Fruit fly (Drosophila melanogaster) whole organism, embryonic: ENCODE results near the gene CG17300.
A peak's percentile ranks its signal among the peaks of the same experiment; 100 is the strongest.

Source experiments
- Antp ChIP-seq: fragments of 200-800 bp; sonication (Bioruptor generic); optimal IDR thresholded peaks from 3 replicates; lab custom pipeline; 2016; ENCODE audit warnings: missing biosample characterization, missing genetic modification characterization
- C15 ChIP-seq: fragments of 200-800 bp; sonication (Bioruptor generic); IDR thresholded peaks from 3 replicates; pipeline ENCODE4 v1.3.6; 2022; ENCODE audit warnings: missing biosample characterization, missing genetic modification characterization
- CG10147 ChIP-seq: fragments of 200-800 bp; sonication (Bioruptor generic); optimal IDR thresholded peaks from 2 replicates; lab custom pipeline; 2019; ENCODE audit warnings: missing biosample characterization, mild to moderate bottlenecking, missing genetic modification characterization, moderate library complexity
- CG10462 ChIP-seq: fragments of 200-800 bp; sonication (Bioruptor generic); optimal IDR thresholded peaks from 2 replicates; lab custom pipeline; 2016; ENCODE audit warnings: missing biosample characterization, missing genetic modification characterization
- CG11456 ChIP-seq: fragments of 200-800 bp; sonication (Bioruptor generic); IDR thresholded peaks from 3 replicates; pipeline ENCODE4 v1.3.6; 2022; ENCODE audit warnings: missing biosample characterization, missing genetic modification characterization
- CG16779 ChIP-seq: fragments of 200-800 bp; sonication (Bioruptor generic); IDR thresholded peaks from 2 replicates; pipeline ENCODE4 v1.3.6; 2022; ENCODE audit warnings: missing biosample characterization, missing genetic modification characterization
- CG16863 ChIP-seq: fragments of 200-800 bp; sonication (Bioruptor generic); optimal IDR thresholded peaks from 3 replicates; lab custom pipeline; 2016; ENCODE audit warnings: missing biosample characterization, missing genetic modification characterization
- CG17385 ChIP-seq: fragments of 200-800 bp; sonication (Bioruptor generic); optimal IDR thresholded peaks from 3 replicates; lab custom pipeline; 2018; ENCODE audit warnings: missing biosample characterization, mild to moderate bottlenecking, missing genetic modification characterization
- CG17829 ChIP-seq: fragments of 200-800 bp; optimal IDR thresholded peaks from 2 replicates; lab custom pipeline; 2019; ENCODE audit warnings: missing biosample characterization, mild to moderate bottlenecking, missing genetic modification characterization, moderate library complexity
- CG17912 ChIP-seq: fragments of 200-800 bp; sonication (Bioruptor generic); optimal IDR thresholded peaks from 2 replicates; lab custom pipeline; 2018; ENCODE audit warnings: missing biosample characterization, mild to moderate bottlenecking, missing genetic modification characterization
- CG18476 ChIP-seq: fragments of 200-800 bp; sonication (Bioruptor generic); optimal IDR thresholded peaks from 2 replicates; lab custom pipeline; 2016; ENCODE audit warnings: missing biosample characterization, mild to moderate bottlenecking, missing genetic modification characterization
- CG2129 ChIP-seq: fragments of 200-800 bp; sonication (Bioruptor generic); IDR thresholded peaks from 2 replicates; pipeline ENCODE4 v1.3.6; 2022; ENCODE audit warnings: missing biosample characterization, missing genetic modification characterization; ENCODE audit not compliant: partially characterized antibody
- CG2678 ChIP-seq: fragments of 200-800 bp; sonication (Bioruptor generic); optimal IDR thresholded peaks from 3 replicates; lab custom pipeline; 2019; ENCODE audit warnings: missing biosample characterization, mild to moderate bottlenecking, missing genetic modification characterization, moderate library complexity
- CG3163 ChIP-seq: fragments of 200-800 bp; sonication (Bioruptor generic); optimal IDR thresholded peaks from 3 replicates; lab custom pipeline; 2016; ENCODE audit warnings: missing biosample characterization, missing genetic modification characterization
- CG32772 ChIP-seq: fragments of 200-800 bp; sonication (Bioruptor generic); IDR thresholded peaks from 2 replicates; pipeline ENCODE4 v1.3.6; 2022; ENCODE audit warnings: missing biosample characterization, missing genetic modification characterization
- CG6813 ChIP-seq: fragments of 200-800 bp; sonication (Bioruptor generic); optimal IDR thresholded peaks from 2 replicates; lab custom pipeline; 2017; ENCODE audit warnings: missing biosample characterization, missing genetic modification characterization, mild to moderate bottlenecking, moderate library complexity, missing genetic modification reagents
- CG7745 ChIP-seq: fragments of 200-800 bp; sonication (Bioruptor generic); optimal IDR thresholded peaks from 2 replicates; lab custom pipeline; 2018; ENCODE audit warnings: missing biosample characterization, mild to moderate bottlenecking, missing genetic modification characterization, moderate library complexity
- CG7987 ChIP-seq: fragments of 200-800 bp; sonication (Bioruptor generic); optimal IDR thresholded peaks from 2 replicates; lab custom pipeline; 2018; ENCODE audit warnings: missing biosample characterization, mild to moderate bottlenecking, missing genetic modification characterization, moderate library complexity
- CG8765 ChIP-seq: fragments of 200-800 bp; sonication (Bioruptor generic); IDR thresholded peaks from 2 replicates; pipeline ENCODE4 v1.3.6; 2022; ENCODE audit warnings: missing biosample characterization, missing genetic modification characterization
- CG8924 ChIP-seq: fragments of 200-800 bp; optimal IDR thresholded peaks from 3 replicates; lab custom pipeline; 2019; ENCODE audit warnings: missing biosample characterization, mild to moderate bottlenecking, missing genetic modification characterization, moderate library complexity
- Dip3 ChIP-seq: fragments of 200-800 bp; sonication (Bioruptor generic); optimal IDR thresholded peaks from 3 replicates; lab custom pipeline; 2016; ENCODE audit warnings: missing biosample characterization, missing genetic modification characterization
- Dll ChIP-seq: fragments of 200-800 bp; sonication (Bioruptor generic); IDR thresholded peaks from 4 replicates; pipeline ENCODE4 v1.3.6; 2022; ENCODE audit warnings: missing biosample characterization, missing genetic modification characterization; ENCODE audit not compliant: partially characterized antibody
- MBD-R2 ChIP-seq: fragments of 200-800 bp; sonication (Bioruptor generic); IDR thresholded peaks from 2 replicates; pipeline ENCODE4 v1.3.6; 2022; ENCODE audit warnings: missing biosample characterization, missing genetic modification characterization
- Mad ChIP-seq: fragments of 200-800 bp; sonication (Bioruptor generic); optimal IDR thresholded peaks from 2 replicates; lab custom pipeline; 2016; ENCODE audit warnings: missing biosample characterization, missing genetic modification characterization
- NC2β ChIP-seq: fragments of 200-800 bp; sonication (Bioruptor generic); optimal IDR thresholded peaks from 2 replicates; lab custom pipeline; 2016; ENCODE audit warnings: missing biosample characterization, missing genetic modification characterization
- Nf-YC ChIP-seq: fragments of 200-800 bp; optimal IDR thresholded peaks from 3 replicates; lab custom pipeline; 2019; ENCODE audit warnings: missing biosample characterization, mild to moderate bottlenecking, missing genetic modification characterization, moderate library complexity
- Side ChIP-seq: fragments of 200-800 bp; sonication (Bioruptor generic); optimal IDR thresholded peaks from 2 replicates; lab custom pipeline; 2016; ENCODE audit warnings: missing biosample characterization, missing genetic modification characterization
- Sox100B ChIP-seq: fragments of 200-800 bp; sonication (Bioruptor generic); optimal IDR thresholded peaks from 3 replicates; lab custom pipeline; 2018; ENCODE audit warnings: missing biosample characterization, mild to moderate bottlenecking, missing genetic modification characterization
- Xbp1 ChIP-seq: fragments of 200-800 bp; sonication (Bioruptor generic); optimal IDR thresholded peaks from 3 replicates; lab custom pipeline; 2016; ENCODE audit warnings: missing biosample characterization, mild to moderate bottlenecking, missing genetic modification characterization
- YL-1 ChIP-seq: fragments of 200-800 bp; sonication (Bioruptor generic); optimal IDR thresholded peaks from 3 replicates; lab custom pipeline; 2017; ENCODE audit warnings: missing biosample characterization, mild to moderate bottlenecking, missing genetic modification characterization
- ac ChIP-seq: fragments of 200-800 bp; sonication (Bioruptor generic); optimal IDR thresholded peaks from 3 replicates; lab custom pipeline; 2017; ENCODE audit warnings: missing biosample characterization, mild to moderate bottlenecking, missing genetic modification characterization
- bbx ChIP-seq: fragments of 200-800 bp; sonication (Bioruptor generic); IDR thresholded peaks from 2 replicates; pipeline ENCODE4 v1.3.6; 2022; ENCODE audit warnings: missing biosample characterization, missing genetic modification characterization; ENCODE audit not compliant: partially characterized antibody
- bowl ChIP-seq: fragments of 200-800 bp; sonication (Bioruptor generic); IDR thresholded peaks from 2 replicates; pipeline ENCODE4 v1.3.6; 2022; ENCODE audit warnings: missing biosample characterization, missing genetic modification characterization
- bsh ChIP-seq, 2 experiments: fragments of 200-800 bp; sonication (Bioruptor generic); optimal IDR thresholded peaks; 2 replicates each; lab custom pipeline; 2017 to 2018; ENCODE audit warnings: mild to moderate bottlenecking in 2 of 2, missing biosample characterization in 2 of 2, missing genetic modification characterization in 2 of 2, moderate library complexity in 1 of 2
- cas ChIP-seq: fragments of 200-800 bp; sonication (Bioruptor generic); IDR thresholded peaks from 2 replicates; pipeline ENCODE4 v1.3.6; 2022; ENCODE audit warnings: missing biosample characterization, missing genetic modification characterization
- corto ChIP-seq: fragments of 200-800 bp; sonication (Bioruptor generic); optimal IDR thresholded peaks from 2 replicates; lab custom pipeline; 2016; ENCODE audit warnings: missing biosample characterization, mild to moderate bottlenecking, missing genetic modification characterization, moderate library complexity
- dysf ChIP-seq: fragments of 200-800 bp; sonication (Bioruptor generic); IDR thresholded peaks from 3 replicates; pipeline ENCODE4 v1.3.6; 2022; ENCODE audit warnings: missing biosample characterization, missing genetic modification characterization
- ems ChIP-seq: fragments of 200-800 bp; sonication (Bioruptor generic); optimal IDR thresholded peaks from 3 replicates; lab custom pipeline; 2016; ENCODE audit warnings: missing biosample characterization, missing genetic modification characterization
- ewg ChIP-seq: fragments of 200-800 bp; sonication (Bioruptor generic); optimal IDR thresholded peaks from 3 replicates; lab custom pipeline; 2017; ENCODE audit warnings: mild to moderate bottlenecking, missing biosample characterization, missing genetic modification reagents, missing genetic modification characterization
- fru ChIP-seq: fragments of >200 bp; optimal IDR thresholded peaks from 2 replicates; lab custom pipeline; 2017
- gce ChIP-seq: fragments of 200-800 bp; sonication (Bioruptor generic); IDR thresholded peaks from 3 replicates; pipeline ENCODE4 v1.3.6; 2022; ENCODE audit warnings: missing biosample characterization, missing genetic modification characterization
- grn ChIP-seq: fragments of 200-800 bp; sonication (Bioruptor generic); optimal IDR thresholded peaks from 3 replicates; lab custom pipeline; 2017; ENCODE audit warnings: missing biosample characterization, missing genetic modification characterization
- gsb ChIP-seq: fragments of 200-800 bp; sonication (Bioruptor generic); IDR thresholded peaks from 2 replicates; pipeline ENCODE4 v1.3.6; 2022; ENCODE audit warnings: missing biosample characterization, missing genetic modification characterization
- ken ChIP-seq: fragments of 200-800 bp; sonication (Bioruptor generic); IDR thresholded peaks from 3 replicates; pipeline ENCODE4 v1.3.6; 2022; ENCODE audit warnings: missing biosample characterization, missing genetic modification characterization
- lab ChIP-seq: fragments of 200-800 bp; sonication (Bioruptor generic); optimal IDR thresholded peaks from 3 replicates; lab custom pipeline; 2017; ENCODE audit warnings: missing biosample characterization, missing genetic modification characterization, mild to moderate bottlenecking, moderate library complexity, missing genetic modification reagents
- nom ChIP-seq: fragments of 200-800 bp; sonication (Bioruptor generic); optimal IDR thresholded peaks from 2 replicates; lab custom pipeline; 2017; ENCODE audit warnings: missing biosample characterization, missing genetic modification characterization, mild to moderate bottlenecking, moderate library complexity, missing genetic modification reagents
- onecut ChIP-seq: fragments of 200-800 bp; sonication (Bioruptor generic); IDR thresholded peaks from 2 replicates; pipeline ENCODE4 v1.3.6; 2022; ENCODE audit warnings: missing biosample characterization, missing genetic modification characterization
- org-1 ChIP-seq: fragments of 200-800 bp; sonication (Bioruptor generic); optimal IDR thresholded peaks from 2 replicates; lab custom pipeline; 2017; ENCODE audit warnings: missing biosample characterization, missing genetic modification characterization
- sisA ChIP-seq: fragments of 200-800 bp; sonication (Bioruptor generic); IDR thresholded peaks from 2 replicates; pipeline ENCODE4 v1.3.6; 2022; ENCODE audit warnings: missing biosample characterization, missing genetic modification characterization
- z ChIP-seq: fragments of 200-800 bp; sonication (Bioruptor generic); IDR thresholded peaks from 3 replicates; pipeline ENCODE4 v1.3.6; 2022; ENCODE audit warnings: missing biosample characterization, missing genetic modification characterization
- zen2 ChIP-seq: fragments of 200-800 bp; sonication (Bioruptor generic); IDR thresholded peaks from 3 replicates; pipeline ENCODE4 v1.3.6; 2022; ENCODE audit warnings: missing biosample characterization, missing genetic modification characterization; ENCODE audit not compliant: partially characterized antibody

The CG17300 gene

DNA sequence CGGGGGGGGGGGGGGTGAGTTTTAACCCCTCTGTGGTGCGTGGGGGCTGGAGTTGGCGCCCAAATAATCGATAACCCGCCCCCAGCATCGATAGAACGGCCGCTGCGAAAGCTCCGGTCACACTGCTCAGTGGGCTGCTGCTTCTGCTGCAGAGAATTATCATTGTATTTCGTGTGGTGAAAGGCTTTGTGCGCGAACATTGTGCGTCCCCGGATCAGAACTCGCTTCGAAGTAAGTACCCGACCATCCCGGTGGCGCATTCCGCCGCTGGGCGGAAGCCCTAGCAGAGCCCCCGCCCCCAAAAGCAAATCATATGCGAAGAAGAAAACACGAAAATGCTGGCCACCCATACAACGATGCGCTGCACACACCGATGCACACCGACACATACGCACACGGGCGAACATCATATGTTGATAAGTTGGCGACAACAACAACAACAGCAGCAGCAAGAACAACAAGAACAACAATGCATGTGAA lies 42.7 kb downstream of the CG17300 start, which contains the start of gene Syx13 (continued):
- peak; percentile 39 for TF ChIP-seq lab (GFP tag; lab: Kevin White, UChicago)
- no peak for TF ChIP-seq CG18476 (GFP tag; lab: Kevin White, UChicago)
- no peak for TF ChIP-seq CG10462
- no peak for TF ChIP-seq ac (GFP tag; lab: Kevin White, UChicago)
- TF ChIP-seq sisA (GFP tag; lab: Robert Waterston, UW): no peak
- TF ChIP-seq CG2678: peak; percentile 45
- no peak for TF ChIP-seq cas (GFP tag; lab: Robert Waterston, UW)
- TF ChIP-seq corto: no peak
- no peak for TF ChIP-seq grn (GFP tag; lab: Kevin White, UChicago)
- TF ChIP-seq ewg: peak; percentile 12
- TF ChIP-seq MBD-R2: peak; percentile 81
- TF ChIP-seq bsh (GFP tag; optimal IDR thresholded peaks at IDR 0.05; lab: Kevin White, UChicago): no peak
- TF ChIP-seq onecut (GFP tag; lab: Robert Waterston, UW): peak; percentile 62
- peak; percentile 55 for TF ChIP-seq CG10147 (GFP tag; lab: Kevin White, UChicago)
- TF ChIP-seq CG8924: peak; percentile 21
- TF ChIP-seq CG16863: no peak
- TF ChIP-seq YL-1 (GFP tag; lab: Kevin White, UChicago): peak; percentile 95
- peak; percentile 84 for TF ChIP-seq bbx
- peak; percentile 11 for TF ChIP-seq CG7987 (GFP tag; lab: Kevin White, UChicago)
- no peak; the same call in 2 of the 3 replicates for TF ChIP-seq zen2 (GFP tag; lab: Robert Waterston, UW)
- no peak for TF ChIP-seq CG16779 (GFP tag; lab: Robert Waterston, UW)
- peak; percentile 17 for TF ChIP-seq Mad (GFP tag; lab: Kevin White, UChicago)
- TF ChIP-seq CG17829 (tag; lab: Kevin White, UChicago): peak; percentile 19
- TF ChIP-seq CG17912: no peak
- TF ChIP-seq ems (GFP tag; lab: Kevin White, UChicago): no peak
- TF ChIP-seq Dip3: no peak
- no peak for TF ChIP-seq org-1
- TF ChIP-seq CG7745 (tag; lab: Kevin White, UChicago): no peak
- TF ChIP-seq NC2β: no peak
- no peak for TF ChIP-seq ken (GFP tag; lab: Robert Waterston, UW)
- TF ChIP-seq CG17385 (GFP tag; lab: Kevin White, UChicago): peak; percentile 68
- no peak for TF ChIP-seq z (GFP tag; lab: Robert Waterston, UW)
- no peak for TF ChIP-seq CG32772
- peak; percentile 59 for TF ChIP-seq Nf-YC (tag; lab: Kevin White, UChicago)
- no peak for TF ChIP-seq C15 (GFP tag; lab: Robert Waterston, UW)
- TF ChIP-seq Sox100B (GFP tag; lab: Kevin White, UChicago): no peak
- no peak for TF ChIP-seq gce
- TF ChIP-seq fru (lab: Kevin White, UChicago): no peak
- no peak for TF ChIP-seq CG3163
- TF ChIP-seq bowl (GFP tag; lab: Robert Waterston, UW): no peak
- TF ChIP-seq dysf: no peak
- no peak for TF ChIP-seq Side (GFP tag; lab: Kevin White, UChicago)
- peak; percentile 26 for TF ChIP-seq nom
- TF ChIP-seq gsb (GFP tag; lab: Robert Waterston, UW): no peak
- TF ChIP-seq CG11456 (GFP tag; lab: Robert Waterston, UW): no peak
- TF ChIP-seq Dll (GFP tag; lab: Robert Waterston, UW): peak; percentile 76
- TF ChIP-seq CG8765 (GFP tag; lab: Robert Waterston, UW): no peak
- TF ChIP-seq CG2129: 0 out of 2 replicates have a peak, but pooled peaks have one; percentile 30
- TF ChIP-seq Antp (GFP tag; lab: Kevin White, UChicago): no peak
- TF ChIP-seq Xbp1 (GFP tag; lab: Kevin White, UChicago): no peak
- no peak for TF ChIP-seq CG6813 (GFP tag; lab: Kevin White, UChicago)
